Worm (Caenorhabditis elegans) whole organism, early embryonic: ENCODE data around the gene fbxa-155.
"Not testable (repeated sequence)": the region's sequence is repeated elsewhere in the genome, so short reads cannot be mapped to it uniquely, and the experiment has no call there.

Experiments
- B0310.2 ChIP-seq: sonication (generic microtip); optimal IDR thresholded peaks from 2 replicates; lab custom pipeline; 2016; ENCODE audit warnings: mild to moderate bottlenecking, missing genetic modification characterization, missing compliant biosample characterization
- sea-1 ChIP-seq: fragments of 200-800 bp; sonication (Bioruptor generic); conservative IDR thresholded peaks from 2 replicates; pipeline ENCODE4 v1.3.6; 2022; ENCODE audit warnings: missing genetic modification characterization, missing compliant biosample characterization

- not testable (repeated sequence) for TF ChIP-seq B0310.2, sea-1
Observed at ce11 chrIII:10053312-10053711, 43.3 kb upstream of the fbxa-155 start, which contains the start of gene T16G12.12.
